Fruit fly (Drosophila melanogaster) whole organism, wandering third instar larva: ENCODE data around the gene BuGZ.

Experiments
- Abd-B ChIP-seq: fragments of >200 bp; optimal IDR thresholded peaks from 2 replicates; lab custom pipeline; 2017; ENCODE audit warnings: missing biosample characterization, missing genetic modification characterization
- CG32264 ChIP-seq: fragments of 200-800 bp; sonication (Bioruptor generic); optimal IDR thresholded peaks from 2 replicates; lab custom pipeline; 2016; ENCODE audit warnings: missing biosample characterization, missing genetic modification characterization
- CG9705 ChIP-seq: fragments of 200-800 bp; sonication (Bioruptor generic); optimal IDR thresholded peaks from 2 replicates; lab custom pipeline; 2018; ENCODE audit warnings: missing biosample characterization, mild to moderate bottlenecking, missing genetic modification characterization
- CrebA ChIP-seq: fragments of 200-800 bp; sonication (Bioruptor generic); optimal IDR thresholded peaks from 2 replicates; lab custom pipeline; 2016; ENCODE audit warnings: missing biosample characterization, mild to moderate bottlenecking, missing genetic modification characterization, borderline replicate concordance
- Dfd ChIP-seq: fragments of >200 bp; optimal IDR thresholded peaks from 2 replicates; lab custom pipeline; 2017; ENCODE audit warnings: missing biosample characterization, missing genetic modification characterization
- Dif ChIP-seq: fragments of 200-275, 200-300 bp; sonication (Bioruptor generic); optimal IDR thresholded peaks from 2 replicates; lab custom pipeline; 2018; ENCODE audit warnings: missing biosample characterization, missing genetic modification characterization; ENCODE audit not compliant: partially characterized antibody
- GATAd ChIP-seq: sonication (Bioruptor generic); optimal IDR thresholded peaks from 2 replicates; lab custom pipeline; 2016; ENCODE audit warnings: missing biosample characterization, missing genetic modification characterization
- Hnf4 ChIP-seq: fragments of 200-800 bp; sonication (Bioruptor generic); optimal IDR thresholded peaks from 2 replicates; lab custom pipeline; 2016; ENCODE audit warnings: missing biosample characterization, mild to moderate bottlenecking, missing genetic modification characterization
- Hr83 ChIP-seq: fragments of 200-300 bp; sonication (Bioruptor generic); optimal IDR thresholded peaks from 2 replicates; lab custom pipeline; 2016; ENCODE audit warnings: missing biosample characterization, mild to moderate bottlenecking, missing genetic modification characterization, moderate library complexity; ENCODE audit not compliant: poor library complexity, severe bottlenecking
- Jra ChIP-seq: sonication (Bioruptor generic); optimal IDR thresholded peaks from 2 replicates; lab custom pipeline; 2016; ENCODE audit warnings: missing biosample characterization, missing genetic modification characterization
- Myc ChIP-seq: fragments of >200 bp; optimal IDR thresholded peaks from 2 replicates; lab custom pipeline; 2017
- OdsH ChIP-seq: fragments of 200-800 bp; sonication (Bioruptor generic); optimal IDR thresholded peaks from 2 replicates; lab custom pipeline; 2016; ENCODE audit warnings: missing biosample characterization, mild to moderate bottlenecking, missing genetic modification characterization
- Rel ChIP-seq, 2 experiments: fragments of 200-800 bp; sonication (Bioruptor generic) in 1 of 2; optimal IDR thresholded peaks; 2 replicates in 1 of 2; 3 replicates in 1 of 2; lab custom pipeline; 2016 to 2019; ENCODE audit warnings: mild to moderate bottlenecking in 2 of 2, missing biosample characterization in 2 of 2, missing genetic modification characterization in 2 of 2, moderate library complexity in 1 of 2
- Sp1 ChIP-seq: fragments of 200-800 bp; sonication (Bioruptor generic); optimal IDR thresholded peaks from 3 replicates; lab custom pipeline; 2019; ENCODE audit warnings: missing biosample characterization, mild to moderate bottlenecking, missing genetic modification characterization, moderate library complexity
- Vsx2 ChIP-seq: fragments of 200-300, 225-300 bp; sonication (Bioruptor generic); optimal IDR thresholded peaks from 2 replicates; lab custom pipeline; 2018; ENCODE audit warnings: missing biosample characterization, missing genetic modification characterization; ENCODE audit not compliant: partially characterized antibody
- br ChIP-seq: fragments of 200-800 bp; sonication (Bioruptor generic); optimal IDR thresholded peaks from 2 replicates; lab custom pipeline; 2016; ENCODE audit warnings: missing biosample characterization, missing genetic modification characterization
- brk ChIP-seq: fragments of 200-800 bp; sonication (Bioruptor generic); optimal IDR thresholded peaks from 2 replicates; lab custom pipeline; 2016; ENCODE audit warnings: missing biosample characterization, mild to moderate bottlenecking, missing genetic modification characterization
- dl ChIP-seq, 2 experiments: fragments of 175-275, 200-275 bp in 1 of 2; fragments of 200-275 bp in 1 of 2; sonication (Bioruptor generic); optimal IDR thresholded peaks; lab custom pipeline; 2018; ENCODE audit warnings: mild to moderate bottlenecking in 2 of 2, missing biosample characterization in 2 of 2, missing genetic modification characterization in 2 of 2, moderate library complexity in 2 of 2; ENCODE audit not compliant: partially characterized antibody in 2 of 2, insufficient read depth in 1 of 2
- dsf ChIP-seq: sonication (Bioruptor generic); optimal IDR thresholded peaks from 2 replicates; lab custom pipeline; 2016; ENCODE audit warnings: missing biosample characterization, missing genetic modification characterization, borderline replicate concordance
- ey ChIP-seq: fragments of 200-800 bp; sonication (Bioruptor generic); optimal IDR thresholded peaks from 2 replicates; lab custom pipeline; 2016; ENCODE audit warnings: missing biosample characterization, missing genetic modification characterization
- foxo ChIP-seq, 2 experiments: fragments of 200-800 bp; sonication (Bioruptor generic); optimal IDR thresholded peaks; 2 replicates in 1 of 2; 3 replicates in 1 of 2; lab custom pipeline; 2016 to 2017; ENCODE audit warnings: missing biosample characterization in 2 of 2, missing genetic modification characterization in 2 of 2
- fru ChIP-seq: fragments of 200-800 bp; sonication (Bioruptor generic); optimal IDR thresholded peaks from 3 replicates; lab custom pipeline; 2016; ENCODE audit warnings: missing biosample characterization, mild to moderate bottlenecking, missing genetic modification characterization
- jim ChIP-seq: fragments of 175-275, 200-325 bp; sonication (Bioruptor generic); optimal IDR thresholded peaks from 2 replicates; lab custom pipeline; 2016; ENCODE audit warnings: missing biosample characterization, mild to moderate bottlenecking, missing genetic modification characterization
- lola ChIP-seq: fragments of >200 bp; optimal IDR thresholded peaks from 2 replicates; lab custom pipeline; 2017; ENCODE audit warnings: missing biosample characterization, missing genetic modification characterization
- pan ChIP-seq: fragments of >200 bp; optimal IDR thresholded peaks from 2 replicates; lab custom pipeline; 2017
- psq ChIP-seq: fragments of 200-800 bp; sonication (Bioruptor generic); optimal IDR thresholded peaks from 3 replicates; lab custom pipeline; 2017; ENCODE audit warnings: missing biosample characterization, mild to moderate bottlenecking, missing genetic modification characterization, moderate library complexity
- rgr ChIP-seq: fragments of 200-800 bp; sonication (Bioruptor generic); optimal IDR thresholded peaks from 3 replicates; lab custom pipeline; 2016; ENCODE audit warnings: missing biosample characterization, mild to moderate bottlenecking, missing genetic modification characterization
- sage ChIP-seq: fragments of 200-800 bp; sonication (Bioruptor generic); optimal IDR thresholded peaks from 2 replicates; lab custom pipeline; 2016; ENCODE audit warnings: missing biosample characterization, mild to moderate bottlenecking, missing genetic modification characterization
- sv ChIP-seq: fragments of 200-800 bp; sonication (Bioruptor generic); optimal IDR thresholded peaks from 3 replicates; lab custom pipeline; 2016; ENCODE audit warnings: missing biosample characterization, missing genetic modification characterization
- tai ChIP-seq: sonication (Bioruptor generic); optimal IDR thresholded peaks from 2 replicates; lab custom pipeline; 2016; ENCODE audit warnings: missing biosample characterization, missing genetic modification characterization
- usp ChIP-seq: fragments of >200 bp; optimal IDR thresholded peaks from 2 replicates; lab custom pipeline; 2017; ENCODE audit warnings: missing biosample characterization, missing genetic modification characterization
- woc ChIP-seq: sonication (Bioruptor generic); optimal IDR thresholded peaks from 2 replicates; lab custom pipeline; 2016; ENCODE audit warnings: missing biosample characterization, mild to moderate bottlenecking, missing genetic modification characterization

BuGZ gene

dm6 chr2L:16709693-16710092, 33.5 kb upstream of the BuGZ start:
- no peak for TF ChIP-seq Dfd (GFP tag; lab: Kevin White, UChicago)
- TF ChIP-seq Hr83, result no peak
- TF ChIP-seq tai (GFP tag; lab: Kevin White, UChicago), result no peak
- no peak for TF ChIP-seq dl (GFP tag; optimal IDR thresholded peaks at IDR 0.05; lab: Kevin White, UChicago; ENCODE audit: insufficient read depth in 1 of 2, partially characterized antibody in 2 of 2)
- TF ChIP-seq jim (GFP tag; lab: Kevin White, UChicago), result no peak
- TF ChIP-seq dsf (GFP tag; lab: Kevin White, UChicago), result no peak
- TF ChIP-seq foxo (GFP tag; optimal IDR thresholded peaks at IDR 0.05; lab: Kevin White, UChicago), result no peak
- TF ChIP-seq Myc (lab: Kevin White, UChicago), result no peak
- no peak for TF ChIP-seq psq (GFP tag; lab: Kevin White, UChicago)
- TF ChIP-seq Dif, result no peak

DNA sequence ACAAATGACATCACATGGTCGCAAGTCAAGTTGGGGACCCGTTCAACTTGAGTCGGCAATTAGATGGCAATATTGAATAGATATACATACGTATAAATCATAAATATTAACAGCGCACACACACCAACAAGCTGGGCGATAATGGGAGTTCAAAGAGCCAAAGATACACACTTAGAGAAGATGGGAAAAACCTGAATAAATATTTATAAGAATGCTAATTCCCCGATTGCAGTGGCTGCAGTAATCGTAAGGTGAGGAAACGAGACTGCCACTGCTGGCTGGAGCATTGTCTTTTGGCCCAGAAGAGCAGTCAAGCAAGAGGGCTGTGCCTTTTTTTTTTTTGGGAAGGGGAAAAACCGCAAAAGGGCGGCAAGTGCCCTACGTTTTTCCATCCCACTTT, 33.0 kb upstream of the BuGZ start:
- TF ChIP-seq tai (GFP tag; lab: Kevin White, UChicago) (no peak), br (no peak), CrebA (GFP tag; lab: Kevin White, UChicago) (no peak), lola (GFP tag; lab: Kevin White, UChicago) (no peak), OdsH (no peak), fru (GFP tag; lab: Kevin White, UChicago) (no peak), CG32264 (GFP tag; lab: Kevin White, UChicago) (no peak), Hr83 (no peak), Hnf4 (GFP tag; lab: Kevin White, UChicago) (no peak), sv (GFP tag; lab: Kevin White, UChicago) (no peak), Dif (no peak), GATAd (GFP tag; lab: Kevin White, UChicago) (no peak), Dfd (GFP tag; lab: Kevin White, UChicago) (no peak), ey (GFP tag; lab: Kevin White, UChicago) (no peak), dsf (GFP tag; lab: Kevin White, UChicago) (no peak), CG9705 (GFP tag; lab: Kevin White, UChicago) (no peak)

dm6 chr2L:16710677-16711076, 32.5 kb upstream of the BuGZ start:
- TF ChIP-seq Abd-B, result no peak
- no peak for TF ChIP-seq Dfd (GFP tag; lab: Kevin White, UChicago)
- TF ChIP-seq woc (GFP tag; lab: Kevin White, UChicago), result no peak
- TF ChIP-seq br, result no peak
- no peak for TF ChIP-seq Hnf4 (GFP tag; lab: Kevin White, UChicago)
- TF ChIP-seq ey (GFP tag; lab: Kevin White, UChicago), result no peak

- TF ChIP-seq usp (GFP tag; lab: Kevin White, UChicago), result no peak
- no peak for TF ChIP-seq CG9705 (GFP tag; lab: Kevin White, UChicago)
- TF ChIP-seq brk (GFP tag; lab: Kevin White, UChicago), result no peak
- TF ChIP-seq CrebA (GFP tag; lab: Kevin White, UChicago), result no peak
These were observed 31.3 kb upstream of the BuGZ start for dm6 chr2L:16711891-16712290.

- TF ChIP-seq dl (GFP tag; optimal IDR thresholded peaks at IDR 0.05; lab: Kevin White, UChicago; ENCODE audit: insufficient read depth in 1 of 2, partially characterized antibody in 2 of 2), result no peak
- TF ChIP-seq Dif, result no peak
- TF ChIP-seq tai (GFP tag; lab: Kevin White, UChicago), result no peak
- no peak for TF ChIP-seq sv (GFP tag; lab: Kevin White, UChicago)
- no peak for TF ChIP-seq Sp1 (GFP tag; lab: Kevin White, UChicago)
- no peak for TF ChIP-seq Jra (GFP tag; lab: Kevin White, UChicago)
- TF ChIP-seq dsf (GFP tag; lab: Kevin White, UChicago), result no peak
- TF ChIP-seq pan, result no peak
- TF ChIP-seq Vsx2 (GFP tag; lab: Kevin White, UChicago), result no peak
- TF ChIP-seq foxo (GFP tag; optimal IDR thresholded peaks at IDR 0.05; lab: Kevin White, UChicago), result no peak
- no peak for TF ChIP-seq CG32264 (GFP tag; lab: Kevin White, UChicago)
- no peak for TF ChIP-seq psq (GFP tag; lab: Kevin White, UChicago)
- TF ChIP-seq Rel (GFP tag; optimal IDR thresholded peaks at IDR 0.05; lab: Kevin White, UChicago), result no peak
- no peak for TF ChIP-seq Rel (tag; optimal IDR thresholded peaks at IDR 0.05; lab: Kevin White, UChicago)
- TF ChIP-seq CG9705 (GFP tag; lab: Kevin White, UChicago), result no peak
- TF ChIP-seq Hnf4 (GFP tag; lab: Kevin White, UChicago), result no peak
- TF ChIP-seq Dfd (GFP tag; lab: Kevin White, UChicago), result no peak
- no peak for TF ChIP-seq Abd-B
- no peak for TF ChIP-seq sage
- no peak for TF ChIP-seq br
- no peak for TF ChIP-seq rgr (GFP tag; lab: Kevin White, UChicago)
- TF ChIP-seq, all 38 proteins: peak for 0
These were observed 29.3 kb upstream of the BuGZ start for dm6 chr2L:16713929-16714328.
